Worm (Caenorhabditis elegans) whole organism, L4/young adult: Measurements from ENCODE around the gene csn-5.

Experiments used
- dao-5 ChIP-seq: sonication (generic microtip); optimal IDR thresholded peaks from 2 replicates; lab custom pipeline; 2016; ENCODE audit warnings: missing genotype, missing genetic modification characterization, moderate library complexity, missing compliant biosample characterization
- him-1 ChIP-seq: sonication (generic microtip); optimal IDR thresholded peaks from 2 replicates; lab custom pipeline; 2016; ENCODE audit warnings: missing genotype, missing genetic modification reagents, missing genetic modification characterization, missing compliant biosample characterization

DNA sequence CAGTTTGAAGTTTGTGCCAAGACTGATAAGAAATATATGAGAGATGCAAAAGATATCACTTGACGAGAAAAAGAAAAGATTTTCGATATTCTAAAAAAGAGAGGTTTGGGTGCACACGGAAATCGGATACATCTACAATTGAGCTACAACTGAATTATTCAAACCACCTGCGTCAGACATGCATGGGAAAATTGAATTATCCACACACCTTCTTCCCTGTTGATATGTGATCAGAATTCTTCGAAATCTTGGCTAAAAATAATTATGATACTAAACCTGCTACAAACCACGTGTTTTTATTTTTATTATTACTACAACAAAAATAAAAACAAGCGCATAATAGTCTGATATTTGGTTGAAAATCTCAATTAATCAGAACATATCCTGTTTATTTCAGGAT is 8.9 kb downstream of the csn-5 start:
- TF ChIP-seq dao-5 (tag; lab: Kevin White, UChicago) (no peak), him-1 (tag; lab: Kevin White, UChicago) (no peak)
